Fruit fly (Drosophila melanogaster): ENCODE results near the gene Polr2A.

dm6 chrX:11611645-11612079 is 41.5 kb upstream of the Polr2A start, which contains the start of the genes CG2247 and CG1703:
- TF ChIP-seq Jra (GFP tag; optimal IDR thresholded peaks at IDR 0.05), result no peak
- TF ChIP-seq OdsH (GFP tag; optimal IDR thresholded peaks at IDR 0.05), result no peak
- TF ChIP-seq fru (GFP tag; optimal IDR thresholded peaks at IDR 0.05), result no peak
- TF ChIP-seq ey (GFP tag; optimal IDR thresholded peaks at IDR 0.05), result no peak
- TF ChIP-seq Hr83 (GFP tag; optimal IDR thresholded peaks at IDR 0.05; ENCODE audit: poor library complexity, severe bottlenecking), result no peak
- TF ChIP-seq pan (optimal IDR thresholded peaks at IDR 0.05), result no peak
- TF ChIP-seq psq (GFP tag; optimal IDR thresholded peaks at IDR 0.05), result no peak
- no peak for TF ChIP-seq brk (GFP tag; optimal IDR thresholded peaks at IDR 0.05)
- no peak for TF ChIP-seq dl (GFP tag; optimal IDR thresholded peaks at IDR 0.05; ENCODE audit: insufficient read depth in 1 of 2, partially characterized antibody in 2 of 2)
- TF ChIP-seq lola (GFP tag; optimal IDR thresholded peaks at IDR 0.05), result no peak
- TF ChIP-seq Abd-B (GFP tag; optimal IDR thresholded peaks at IDR 0.05), result no peak
- TF ChIP-seq woc (GFP tag; optimal IDR thresholded peaks at IDR 0.05), result no peak
- TF ChIP-seq foxo (GFP tag; optimal IDR thresholded peaks at IDR 0.05), result no peak
